Fruit fly (Drosophila melanogaster): Measurements from ENCODE around the gene CG2006.
A peak's percentile ranks its signal among the peaks of the same experiment; 100 is the strongest.

CG2006 gene

DNA sequence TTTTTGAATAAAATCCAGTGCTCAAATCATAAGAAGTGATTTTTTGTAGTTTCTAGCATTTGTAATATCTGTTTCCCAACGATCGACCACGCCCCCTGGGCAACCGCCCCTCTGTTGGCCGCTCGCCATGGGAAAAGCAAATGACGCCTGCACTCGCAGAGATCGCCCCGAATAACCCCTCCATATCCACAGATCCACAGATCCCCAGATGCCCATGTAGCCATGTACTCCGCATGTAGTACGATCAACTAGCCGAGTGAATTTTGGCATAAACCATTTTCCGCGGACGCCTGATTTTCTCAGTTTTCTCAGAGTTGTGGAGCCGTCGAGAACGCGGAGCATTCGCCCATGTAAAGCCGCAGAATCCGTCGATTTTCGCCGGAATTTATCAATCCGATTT, 5.2 kb downstream of the CG2006 start, which contains the start of gene FipoQ:
TSS of gene FipoQ (plus strand) at position 301 of the 400 bp plus-strand sequence.
- TF ChIP-seq CG10631 (GFP tag; optimal IDR thresholded peaks at IDR 0.05) (no peak), CG6792 (GFP tag; optimal IDR thresholded peaks at IDR 0.05) (no peak), CG8632 (GFP tag; optimal IDR thresholded peaks at IDR 0.05) (no peak), fd85E (GFP tag; optimal IDR thresholded peaks at IDR 0.05) (no peak), CG11294 (GFP tag; IDR thresholded peaks at IDR 0.05) (no peak), CG6276 (GFP tag; optimal IDR thresholded peaks at IDR 0.05) (no peak), CG1621 (tag; optimal IDR thresholded peaks at IDR 0.05) (no peak), CG4318 (GFP tag; optimal IDR thresholded peaks at IDR 0.05) (no peak), CG8119 (GFP tag; IDR thresholded peaks at IDR 0.05) (no peak)

- TF ChIP-seq Hr4 (GFP tag; optimal IDR thresholded peaks at IDR 0.05): peak; percentile 3
- no peak for TF ChIP-seq CG8632 (GFP tag; optimal IDR thresholded peaks at IDR 0.05)
These were observed 6.5 kb downstream of the CG2006 start for dm6 chr3R:29495815-29496214.

DNA sequence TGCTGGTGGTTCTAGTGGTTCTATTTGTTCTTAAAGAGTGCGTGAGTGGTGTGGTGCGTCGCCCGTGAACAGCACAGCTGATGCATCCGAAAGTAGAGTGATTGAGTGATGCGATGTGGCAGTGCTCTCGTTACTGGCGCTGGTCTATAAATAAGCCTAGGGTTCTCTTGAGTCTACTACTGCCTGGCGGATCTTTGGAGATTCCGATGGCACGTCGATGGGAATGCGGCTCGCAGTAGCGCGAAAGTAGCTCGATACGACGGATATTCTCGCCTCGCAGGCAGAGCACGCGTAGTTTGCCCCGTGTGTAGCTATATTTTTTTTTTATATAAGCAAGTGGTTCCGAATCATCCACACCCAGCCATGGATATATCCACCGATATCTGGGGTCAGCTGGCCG, 7.0 kb downstream of the CG2006 start:
- TF ChIP-seq CG6163 (GFP tag; IDR thresholded peaks at IDR 0.05) (0 out of 3 replicates have a peak, but pooled peaks have one; percentile 13), Eip93F (GFP tag; optimal IDR thresholded peaks at IDR 0.05) (no peak)

DNA sequence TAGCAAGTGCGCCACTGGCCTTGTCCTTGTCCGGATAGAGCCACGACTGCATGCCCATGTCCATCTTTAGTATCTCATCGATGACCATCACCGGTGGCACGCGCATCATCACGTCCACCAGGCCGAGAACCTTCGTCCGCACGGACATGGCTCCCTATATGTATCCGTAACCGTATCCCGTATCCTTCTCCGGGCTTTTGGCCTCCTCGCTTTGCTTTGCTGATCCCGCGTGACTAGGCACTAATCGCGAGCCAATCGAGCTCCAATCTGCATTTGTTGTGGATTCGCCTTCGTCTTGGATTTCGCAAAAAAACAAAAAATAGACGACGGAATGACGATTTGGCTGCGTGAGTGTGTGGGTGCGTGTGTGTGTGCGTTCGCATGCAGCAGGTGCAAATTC, 13.7 kb downstream of the CG2006 start:
- no peak for TF ChIP-seq Sox102F (GFP tag; optimal IDR thresholded peaks at IDR 0.05)
- TF ChIP-seq fkh (GFP tag; optimal IDR thresholded peaks at IDR 0.05): no peak
- no peak for TF ChIP-seq CG6854 (GFP tag; optimal IDR thresholded peaks at IDR 0.05)
- TF ChIP-seq CG10631 (GFP tag; optimal IDR thresholded peaks at IDR 0.05): no peak
- no peak for TF ChIP-seq Blimp-1 (GFP tag; optimal IDR thresholded peaks at IDR 0.05)

dm6 chr3R:29503406-29504116, 14.3 kb downstream of the CG2006 start, which contains the start of gene Trc8:
Gene Trc8, minus strand, starts transcription at chr3R:29503797.
- TF ChIP-seq CG3032 (tag; optimal IDR thresholded peaks at IDR 0.05) (no peak), CG10631 (GFP tag; optimal IDR thresholded peaks at IDR 0.05) (no peak), CG11294 (GFP tag; IDR thresholded peaks at IDR 0.05) (no peak), CG4318 (GFP tag; optimal IDR thresholded peaks at IDR 0.05) (no peak), CG7368 (GFP tag; optimal IDR thresholded peaks at IDR 0.05) (no peak), CG10669 (GFP tag; optimal IDR thresholded peaks at IDR 0.05) (no peak), Eip78C (GFP tag) (peak; percentile 43), CG6163 (GFP tag; IDR thresholded peaks at IDR 0.05) (peak; percentile 36; the same call in 1 of the 3 replicates), Blimp-1 (GFP tag; optimal IDR thresholded peaks at IDR 0.05) (no peak), CG8319 (GFP tag; optimal IDR thresholded peaks at IDR 0.05) (no peak), CG6808 (GFP tag; optimal IDR thresholded peaks at IDR 0.05) (peak; percentile 62), Sox14 (GFP tag; optimal IDR thresholded peaks at IDR 0.05) (peak; percentile 39), Gug (GFP tag; IDR thresholded peaks at IDR 0.05) (no peak), Ets96B (tag; optimal IDR thresholded peaks at IDR 0.05) (peak; percentile 1), CG1621 (tag; optimal IDR thresholded peaks at IDR 0.05) (no peak), spab (GFP tag; optimal IDR thresholded peaks at IDR 0.05) (no peak)

DNA sequence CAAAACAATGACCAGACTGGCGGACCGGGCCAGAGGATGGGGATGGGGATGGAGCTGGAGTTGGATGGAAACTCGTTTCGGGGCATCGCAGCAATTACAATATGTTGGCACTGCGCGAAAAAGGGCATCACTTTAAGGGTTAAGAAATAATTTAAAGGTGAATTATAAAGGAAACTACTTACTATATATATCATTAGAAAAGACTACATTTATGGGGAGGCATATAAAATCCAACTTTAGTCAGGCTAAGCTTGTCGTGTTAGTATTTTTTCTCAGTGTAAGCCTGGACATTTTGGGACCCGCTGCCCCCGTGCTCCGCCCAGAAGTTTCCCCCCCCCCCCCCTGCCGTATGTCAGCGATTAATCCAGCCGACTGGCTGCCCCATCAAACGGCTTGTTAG, 17.3 kb downstream of the CG2006 start:
- TF ChIP-seq CG3919 (GFP tag; optimal IDR thresholded peaks at IDR 0.05) (peak; percentile 51), net (GFP tag; optimal IDR thresholded peaks at IDR 0.05) (no peak), CG6163 (GFP tag; IDR thresholded peaks at IDR 0.05) (peak; percentile 77), Hr38 (GFP tag; optimal IDR thresholded peaks at IDR 0.05) (no peak), CG31627 (GFP tag; optimal IDR thresholded peaks at IDR 0.05) (no peak), CG9139 (GFP tag; optimal IDR thresholded peaks at IDR 0.05) (no peak), Sox14 (GFP tag; optimal IDR thresholded peaks at IDR 0.05) (no peak), Gug (GFP tag; IDR thresholded peaks at IDR 0.05) (no peak), CG32006 (GFP tag; optimal IDR thresholded peaks at IDR 0.05) (no peak), dac (GFP tag; optimal IDR thresholded peaks at IDR 0.05) (no peak), spab (GFP tag; optimal IDR thresholded peaks at IDR 0.05) (peak; percentile 7), Hr39 (GFP tag; optimal IDR thresholded peaks at IDR 0.05) (peak; percentile 15), fd85E (GFP tag; optimal IDR thresholded peaks at IDR 0.05) (no peak), CG8319 (GFP tag; optimal IDR thresholded peaks at IDR 0.05) (no peak), salr (GFP tag; optimal IDR thresholded peaks at IDR 0.05) (peak in 1 of 2 experiments; percentile 6), Ets96B (tag; optimal IDR thresholded peaks at IDR 0.05) (peak; percentile 80), CG1621 (tag; optimal IDR thresholded peaks at IDR 0.05) (peak; percentile 28), Sox15 (GFP tag; optimal IDR thresholded peaks at IDR 0.05) (no peak), CG6792 (GFP tag; optimal IDR thresholded peaks at IDR 0.05) (peak; percentile 64), esn (GFP tag; optimal IDR thresholded peaks at IDR 0.05) (peak; percentile 43), ss (GFP tag; optimal IDR thresholded peaks at IDR 0.05) (peak; percentile 5 to 67), Sox102F (GFP tag; optimal IDR thresholded peaks at IDR 0.05) (no peak), Met (GFP tag; optimal IDR thresholded peaks at IDR 0.05) (peak; percentile 2)

Measured in whole organism, prepupa.